Worm (Caenorhabditis elegans): ENCODE data around the gene lipl-5.

ce11 chrV:346005-346404, 39.5 kb upstream of the lipl-5 start:
- no peak for TF ChIP-seq lin-39 (tag; optimal IDR thresholded peaks at IDR 0.05)
- no peak for TF ChIP-seq dmd-6 (GFP tag; IDR thresholded peaks at IDR 0.05)
- no peak for TF ChIP-seq daf-12 (tag; optimal IDR thresholded peaks at IDR 0.05)
- TF ChIP-seq zag-1 (tag; optimal IDR thresholded peaks at IDR 0.05) = no peak
- no peak for TF ChIP-seq ces-1 (GFP tag; optimal IDR thresholded peaks at IDR 0.05)
- TF ChIP-seq lin-15B (tag; optimal IDR thresholded peaks at IDR 0.05) = no peak
- no peak for TF ChIP-seq nhr-11 (tag; optimal IDR thresholded peaks at IDR 0.05)
- TF ChIP-seq nhr-237 (tag; optimal IDR thresholded peaks at IDR 0.05) = no peak
- TF ChIP-seq egl-27 (tag; optimal IDR thresholded peaks at IDR 0.05) = no peak
